Worm (Caenorhabditis elegans) whole organism, L4 larva: Measurements from ENCODE around the gene nep-23.
A peak's percentile ranks its signal among the peaks of the same experiment; 100 is the strongest.
"Not testable (repeated sequence)": the region's sequence is repeated elsewhere in the genome, so short reads cannot be mapped to it uniquely, and the experiment has no call there.

ENCODE experiments used
- F26F4.8 ChIP-seq: fragments of 200-800 bp; sonication (Bioruptor generic); conservative IDR thresholded peaks from 2 replicates; pipeline ENCODE4 v1.3.6; 2022; ENCODE audit warnings: missing genetic modification characterization, missing compliant biosample characterization
- F37D6.2 ChIP-seq: sonication (generic microtip); optimal IDR thresholded peaks from 2 replicates; lab custom pipeline; 2016; ENCODE audit warnings: mild to moderate bottlenecking, missing genetic modification characterization, missing compliant biosample characterization
- T26A8.4 ChIP-seq: fragments of 200-800 bp; sonication (Bioruptor generic); IDR thresholded peaks from 2 replicates; pipeline ENCODE4 v1.3.6; 2022; ENCODE audit warnings: missing genetic modification characterization, missing compliant biosample characterization
- Y105C5A.15 ChIP-seq: fragments of 200-800 bp; sonication (Bioruptor generic); IDR thresholded peaks from 2 replicates; pipeline ENCODE4 v1.3.6; 2022; ENCODE audit warnings: missing genetic modification characterization, missing compliant biosample characterization
- Y5F2A.4 ChIP-seq: fragments of 200-800 bp; sonication (Bioruptor generic); optimal IDR thresholded peaks from 2 replicates; lab custom pipeline; 2018; ENCODE audit warnings: mild to moderate bottlenecking, missing genetic modification characterization, missing compliant biosample characterization
- ZK337.2 ChIP-seq: fragments of 200-800 bp; sonication (Bioruptor generic); IDR thresholded peaks from 2 replicates; pipeline ENCODE4 v1.3.6; 2022; ENCODE audit warnings: missing genetic modification reagents, missing genetic modification characterization, missing compliant biosample characterization
- ZK546.5 ChIP-seq, 2 experiments: sonication (generic microtip); optimal IDR thresholded peaks; 2 replicates each; lab custom pipeline; 2017; ENCODE audit warnings: missing biosample characterization in 2 of 2, missing genetic modification characterization in 2 of 2
- aha-1 ChIP-seq: fragments of 150-350 bp; peaks from one replicate; lab custom pipeline; 2014; ENCODE audit warnings: missing biosample characterization, missing genetic modification characterization
- arid-1 ChIP-seq: fragments of 200-800 bp; sonication (Bioruptor generic); conservative IDR thresholded peaks from 2 replicates; pipeline ENCODE4 v1.3.6; 2022; ENCODE audit warnings: missing genetic modification reagents, missing genetic modification characterization, missing compliant biosample characterization
- ceh-20 ChIP-seq: fragments of 200-800 bp; sonication (Bioruptor generic); IDR thresholded peaks from 2 replicates; pipeline ENCODE4 v1.3.6; 2022; ENCODE audit warnings: missing genetic modification reagents, missing genetic modification characterization, missing compliant biosample characterization
- ceh-32 ChIP-seq: sonication (generic microtip); optimal IDR thresholded peaks from 2 replicates; lab custom pipeline; 2016; ENCODE audit warnings: mild to moderate bottlenecking, missing genetic modification characterization, missing compliant biosample characterization; ENCODE audit not compliant: poor library complexity
- ceh-44 ChIP-seq: fragments of 200-800 bp; sonication (Bioruptor generic); IDR thresholded peaks from 2 replicates; pipeline ENCODE4 v1.3.6; 2022; ENCODE audit warnings: missing genetic modification reagents, missing genetic modification characterization, missing compliant biosample characterization
- ceh-62 ChIP-seq: sonication (generic microtip); optimal IDR thresholded peaks from 2 replicates; lab custom pipeline; 2017; ENCODE audit warnings: missing biosample characterization, missing genetic modification characterization
- ceh-82 ChIP-seq: sonication (generic microtip); optimal IDR thresholded peaks from 2 replicates; lab custom pipeline; 2017; ENCODE audit warnings: missing biosample characterization, missing genetic modification characterization
- daf-12 ChIP-seq: fragments of 150-350 bp; optimal IDR thresholded peaks from 2 replicates; lab custom pipeline; 2014; ENCODE audit warnings: missing biosample characterization, missing genetic modification reagents, missing genetic modification characterization
- dmd-6 ChIP-seq: fragments of 200-800 bp; sonication (Bioruptor generic); IDR thresholded peaks from 2 replicates; pipeline ENCODE4 v1.3.6; 2022; ENCODE audit warnings: missing genetic modification reagents, missing genetic modification characterization, missing compliant biosample characterization
- dmd-8 ChIP-seq: fragments of 200-800 bp; sonication (Bioruptor generic); IDR thresholded peaks from 2 replicates; pipeline ENCODE4 v1.3.6; 2022; ENCODE audit warnings: missing genetic modification characterization, missing compliant biosample characterization
- hif-1 ChIP-seq, 2 experiments: sonication (generic microtip); optimal IDR thresholded peaks; 2 replicates each; lab custom pipeline; 2016 to 2017; ENCODE audit warnings: missing compliant biosample characterization in 2 of 2, missing genetic modification characterization in 2 of 2, missing genetic modification reagents in 2 of 2, missing genotype in 2 of 2, mild to moderate bottlenecking in 1 of 2
- lin-13 ChIP-seq: fragments of 150-350 bp; optimal IDR thresholded peaks from 2 replicates; lab custom pipeline; 2014; ENCODE audit warnings: missing biosample characterization, missing genetic modification reagents, missing genetic modification characterization
- lin-15B ChIP-seq: fragments of 150-350 bp; sonication (generic microtip); optimal IDR thresholded peaks from 3 replicates; lab custom pipeline; 2014; ENCODE audit warnings: missing biosample characterization, missing genetic modification characterization
- madf-9 ChIP-seq: fragments of 200-800 bp; sonication (Bioruptor generic); conservative IDR thresholded peaks from 2 replicates; pipeline ENCODE4 v1.3.6; 2022; ENCODE audit warnings: missing genetic modification reagents, missing genetic modification characterization, missing compliant biosample characterization
- mxl-3 ChIP-seq: fragments of 200-800 bp; sonication (Bioruptor generic); optimal IDR thresholded peaks from 2 replicates; lab custom pipeline; 2018; ENCODE audit warnings: mild to moderate bottlenecking, missing genetic modification characterization, missing compliant biosample characterization
- nhr-10 ChIP-seq: fragments of 150-350 bp; optimal IDR thresholded peaks from 2 replicates; lab custom pipeline; 2014; ENCODE audit warnings: missing biosample characterization, missing genetic modification characterization
- nhr-237 ChIP-seq: sonication (generic microtip); optimal IDR thresholded peaks from 2 replicates; lab custom pipeline; 2017; ENCODE audit warnings: missing biosample characterization, missing genetic modification characterization
- nhr-25 ChIP-seq: sonication (generic microtip); optimal IDR thresholded peaks from 2 replicates; lab custom pipeline; 2017; ENCODE audit warnings: missing genetic modification characterization, mild to moderate bottlenecking, missing compliant biosample characterization, antibody characterized with exemption, moderate library complexity, borderline replicate concordance; ENCODE audit not compliant: insufficient read depth
- nhr-28 ChIP-seq: fragments of 150-350 bp; optimal IDR thresholded peaks from 2 replicates; lab custom pipeline; 2014; ENCODE audit warnings: missing biosample characterization, missing genetic modification characterization
- nhr-41 ChIP-seq: fragments of 200-800 bp; sonication (Bioruptor generic); IDR thresholded peaks from 2 replicates; pipeline ENCODE4 v1.3.6; 2022; ENCODE audit warnings: missing genetic modification reagents, missing genetic modification characterization, missing compliant biosample characterization
- nhr-42 ChIP-seq: fragments of 200-800 bp; sonication (Bioruptor generic); IDR thresholded peaks from 2 replicates; pipeline ENCODE4 v1.3.6; 2022; ENCODE audit warnings: missing genetic modification characterization, missing compliant biosample characterization
- php-3 ChIP-seq: fragments of 200-800 bp; sonication (Bioruptor generic); IDR thresholded peaks from 2 replicates; pipeline ENCODE4 v1.3.6; 2022; ENCODE audit warnings: missing genetic modification reagents, missing genetic modification characterization, missing compliant biosample characterization
- pqm-1 ChIP-seq: sonication (generic microtip); optimal IDR thresholded peaks from 2 replicates; lab custom pipeline; 2017; ENCODE audit warnings: missing biosample characterization, missing genetic modification characterization
- sdz-12 ChIP-seq: fragments of 200-800 bp; sonication (Bioruptor generic); optimal IDR thresholded peaks from 2 replicates; lab custom pipeline; 2018; ENCODE audit warnings: mild to moderate bottlenecking, missing genetic modification characterization, missing compliant biosample characterization
- skn-1 ChIP-seq: fragments of 150-350 bp; optimal IDR thresholded peaks from 2 replicates; lab custom pipeline; 2014; ENCODE audit warnings: missing biosample characterization, missing genetic modification characterization
- snpc-1.2 ChIP-seq: fragments of 200-800 bp; sonication (Bioruptor generic); IDR thresholded peaks from 2 replicates; pipeline ENCODE4 v1.3.6; 2022; ENCODE audit warnings: missing genetic modification reagents, missing genetic modification characterization, missing compliant biosample characterization
- spr-1 ChIP-seq: sonication (generic microtip); optimal IDR thresholded peaks from 2 replicates; lab custom pipeline; 2016; ENCODE audit warnings: mild to moderate bottlenecking, missing genetic modification characterization, missing compliant biosample characterization
- unc-130 ChIP-seq: sonication (generic microtip); optimal IDR thresholded peaks from 2 replicates; lab custom pipeline; 2016; ENCODE audit warnings: missing genetic modification reagents, missing genetic modification characterization, missing compliant biosample characterization
- unc-62 ChIP-seq, 3 experiments: fragments of 150-350 bp in 1 of 3; sonication (generic microtip); optimal IDR thresholded peaks in 2 of 3; peaks in 1 of 3; 1 replicate in 1 of 3; 2 replicates in 2 of 3; lab custom pipeline; 2014 to 2017; ENCODE audit warnings: missing biosample characterization in 3 of 3, missing genetic modification characterization in 3 of 3, missing genetic modification reagents in 3 of 3, missing genotype in 1 of 3

nep-23 gene

ce11 chrIV:16920041-16920440 is at the start of gene nep-23:
Gene nep-23 (plus strand): TSS chrIV:16920341.
- no peak for TF ChIP-seq hif-1 (tag; optimal IDR thresholded peaks at IDR 0.05; lab: Kevin White, UChicago)
- TF ChIP-seq Y105C5A.15 (GFP tag; lab: Robert Waterston, UW): no peak
- TF ChIP-seq snpc-1.2: no peak
- TF ChIP-seq nhr-10: no peak
- TF ChIP-seq F37D6.2 (tag; lab: Kevin White, UChicago): no peak
- no peak for TF ChIP-seq skn-1 (tag; lab: Kevin White, UChicago)
- TF ChIP-seq madf-9: no peak
- no peak for TF ChIP-seq dmd-8 (GFP tag; lab: Robert Waterston, UW)
- no peak for TF ChIP-seq ceh-44 (GFP tag; lab: Robert Waterston, UW)
- no peak for TF ChIP-seq nhr-42 (GFP tag; lab: Robert Waterston, UW)
- TF ChIP-seq Y5F2A.4 (GFP tag; lab: Kevin White, UChicago): no peak
- TF ChIP-seq T26A8.4 (GFP tag; lab: Robert Waterston, UW): no peak
- TF ChIP-seq sdz-12 (GFP tag; lab: Kevin White, UChicago): no peak
- no peak for TF ChIP-seq F26F4.8 (GFP tag; lab: Robert Waterston, UW)
- no peak for TF ChIP-seq ZK546.5 (tag; optimal IDR thresholded peaks at IDR 0.05; lab: Kevin White, UChicago)
- no peak for TF ChIP-seq ceh-32 (tag; lab: Kevin White, UChicago)

- TF ChIP-seq snpc-1.2: 0 out of 2 replicates have a peak, but pooled peaks have one; percentile 48
Measured at ce11 chrIV:16882414-16882813, 37.7 kb upstream of the nep-23 start.

ce11 chrIV:16888580-16888979 is 31.6 kb upstream of the nep-23 start:
- TF ChIP-seq snpc-1.2 (peak; percentile 65), nhr-41 (no peak), nhr-42 (GFP tag; lab: Robert Waterston, UW) (no peak), lin-15B (tag; lab: Kevin White, UChicago) (no peak), pqm-1 (tag; lab: Kevin White, UChicago) (no peak), aha-1 (no peak)
- TF ChIP-seq, all 104 proteins: peak for 1

- TF ChIP-seq nhr-41; T26A8.4 (GFP tag; lab: Robert Waterston, UW); lin-15B (tag; lab: Kevin White, UChicago): not testable (repeated sequence)
Measured at ce11 chrIV:16895288-16895687, 24.9 kb upstream of the nep-23 start, which contains the start of gene T06A10.2. Gene T06A10.2 (plus strand): TSS chrIV:16895588.

DNA sequence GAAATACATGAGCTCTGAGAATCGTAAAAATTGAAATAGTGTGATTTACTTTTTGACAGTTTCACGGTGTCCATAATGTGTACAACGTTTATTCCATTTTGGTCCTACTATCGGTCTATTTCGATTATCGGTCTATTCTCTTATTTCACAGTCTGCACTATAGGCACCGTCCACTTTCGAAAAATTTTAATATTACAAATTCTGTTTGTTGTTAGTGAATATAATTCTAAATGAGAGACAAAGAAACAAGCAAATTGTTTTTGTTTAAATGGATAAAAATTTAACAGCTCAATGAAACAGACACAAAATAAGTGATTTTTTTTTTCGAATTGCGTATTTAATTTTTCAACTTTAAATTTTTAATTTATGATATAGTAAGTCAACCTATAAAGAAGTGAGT is 21.9 kb upstream of the nep-23 start:
- TF ChIP-seq ZK337.2 (GFP tag; lab: Robert Waterston, UW): no peak
- TF ChIP-seq ceh-82: no peak
- no peak for TF ChIP-seq dmd-8 (GFP tag; lab: Robert Waterston, UW)
- peak in 1 of 2 experiments; percentile 91 for TF ChIP-seq unc-62 (GFP tag; optimal IDR thresholded peaks at IDR 0.05 in 1 of 2; lab: Kevin White, UChicago)
- TF ChIP-seq unc-62 (tag; optimal IDR thresholded peaks at IDR 0.05; lab: Kevin White, UChicago): no peak
- TF ChIP-seq lin-13 (GFP tag; lab: Kevin White, UChicago): no peak
- no peak for TF ChIP-seq nhr-42 (GFP tag; lab: Robert Waterston, UW)

ce11 chrIV:16915751-16916150 is 4.4 kb upstream of the nep-23 start, which contains the start of gene Y116A8C.3:
Gene Y116A8C.3 (plus strand): TSS chrIV:16916051.
- TF ChIP-seq snpc-1.2 (0 out of 2 replicates have a peak, but pooled peaks have one; percentile 22), ceh-62 (tag; lab: Kevin White, UChicago) (no peak)

DNA sequence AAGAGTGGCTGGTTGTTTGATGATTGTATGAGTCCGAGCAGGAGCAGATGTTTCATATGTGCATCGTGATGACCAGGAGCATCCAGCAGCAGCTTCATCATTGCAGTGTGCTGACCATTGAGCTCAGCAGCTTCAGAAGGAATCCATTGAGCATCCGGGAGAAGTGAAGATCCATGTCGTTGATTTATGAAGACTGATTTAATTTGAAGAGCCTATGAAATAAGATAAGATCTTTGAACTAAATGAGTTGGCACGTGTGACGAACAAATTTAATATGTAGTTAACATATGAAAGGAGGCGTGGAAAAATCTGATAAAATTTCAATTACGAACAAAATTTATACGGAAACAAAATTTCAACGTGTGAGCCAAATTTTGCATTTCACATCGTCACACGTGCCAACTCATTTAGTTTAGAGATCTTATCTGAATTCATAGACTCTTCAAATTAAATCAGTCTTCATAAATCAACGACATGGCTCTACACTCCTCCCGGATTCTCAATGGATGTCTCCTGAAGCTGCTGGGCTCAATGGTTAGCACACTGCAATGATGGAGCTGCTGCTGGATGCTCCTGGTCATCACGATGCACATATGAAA is 2.2 kb upstream of the nep-23 start, which contains the start of the genes Y116A8C.469 and Y116A8C.468:
Y116A8C.469 (minus strand) TSS at position 101 of the 599 bp plus-strand sequence.
Y116A8C.468 (plus strand) TSS at position 549 of the 599 bp plus-strand sequence.
- TF ChIP-seq php-3 (GFP tag; lab: Robert Waterston, UW): no peak
- no peak for TF ChIP-seq ceh-44 (GFP tag; lab: Robert Waterston, UW)
- no peak for TF ChIP-seq T26A8.4 (GFP tag; lab: Robert Waterston, UW)
- no peak for TF ChIP-seq pqm-1 (tag; lab: Kevin White, UChicago)
- TF ChIP-seq dmd-6 (GFP tag; lab: Robert Waterston, UW): no peak
- TF ChIP-seq mxl-3 (GFP tag; lab: Kevin White, UChicago): no peak
- no peak for TF ChIP-seq ceh-20 (GFP tag; lab: Robert Waterston, UW)
- no peak for TF ChIP-seq nhr-237
- no peak for TF ChIP-seq daf-12 (tag; lab: Kevin White, UChicago)
- no peak for TF ChIP-seq unc-130 (GFP tag; lab: Kevin White, UChicago)
- TF ChIP-seq nhr-25 (tag; lab: Kevin White, UChicago): no peak
- TF ChIP-seq nhr-28 (tag; lab: Kevin White, UChicago): no peak
- TF ChIP-seq arid-1 (GFP tag; lab: Robert Waterston, UW): no peak
- no peak for TF ChIP-seq spr-1 (tag; lab: Kevin White, UChicago)
